Worm (Caenorhabditis elegans) whole organism, dauer: ENCODE data around the gene sra-8.

ENCODE experiments used
- unc-62 ChIP-seq: sonication (generic microtip); optimal IDR thresholded peaks from 2 replicates; lab custom pipeline; 2017; ENCODE audit warnings: missing biosample characterization, missing genetic modification reagents, missing genetic modification characterization

sra-8 gene

ce11 chrII:9532011-9532410 lies 5.5 kb upstream of the sra-8 start, which contains the start of gene sra-9:
TSS of gene sra-9 (plus strand) at chrII:9532311.
- no peak for TF ChIP-seq unc-62 (GFP tag; lab: Kevin White, UChicago)

- no peak for TF ChIP-seq unc-62 (GFP tag; lab: Kevin White, UChicago)
Observed at ce11 chrII:9540723-9541122, 3.2 kb downstream of the sra-8 start, which contains the start of gene sra-3. TSS of gene sra-3 (minus strand) at chrII:9540823.

ce11 chrII:9542785-9543184 lies 5.3 kb downstream of the sra-8 start, which contains the start of gene sra-4:
TSS of gene sra-4 (minus strand) at chrII:9542885.
- TF ChIP-seq unc-62 (GFP tag; lab: Kevin White, UChicago): no peak

- no peak for TF ChIP-seq unc-62 (GFP tag; lab: Kevin White, UChicago)
Observed at ce11 chrII:9544386-9544785, 6.9 kb downstream of the sra-8 start, which contains the start of gene sra-7. TSS of gene sra-7 (plus strand) at chrII:9544686.

ce11 chrII:9550718-9551117 lies 13.2 kb downstream of the sra-8 start, which contains the start of gene sra-6:
TSS of gene sra-6 (minus strand) at chrII:9550818.
- no peak for TF ChIP-seq unc-62 (GFP tag; lab: Kevin White, UChicago)

- no peak for TF ChIP-seq unc-62 (GFP tag; lab: Kevin White, UChicago)
Observed at ce11 chrII:9551536-9551935, 14.0 kb downstream of the sra-8 start, which contains the start of gene F35H8.12. TSS of gene F35H8.12 (plus strand) at chrII:9551836.

- TF ChIP-seq unc-62 (GFP tag; lab: Kevin White, UChicago): no peak
Observed at ce11 chrII:9553179-9553578, 15.7 kb downstream of the sra-8 start, which contains the start of gene F35H8.1. TSS of gene F35H8.1 (minus strand) at chrII:9553279.

ce11 chrII:9554925-9555553 lies 17.5 kb downstream of the sra-8 start, which contains the start of gene F35H8.2:
TSS of gene F35H8.2 (plus strand) at chrII:9555503.
- no peak for TF ChIP-seq unc-62 (GFP tag; lab: Kevin White, UChicago)

- TF ChIP-seq unc-62 (GFP tag; lab: Kevin White, UChicago): no peak
Observed at ce11 chrII:9556582-9556981, 19.1 kb downstream of the sra-8 start.

ce11 chrII:9557437-9558150 lies 20.1 kb downstream of the sra-8 start, which contains the start of gene zfp-2:
TSS of gene zfp-2 (plus strand) at chrII:9557650.
- TF ChIP-seq unc-62 (GFP tag; lab: Kevin White, UChicago): no peak

- TF ChIP-seq unc-62 (GFP tag; lab: Kevin White, UChicago): no peak
Observed at ce11 chrII:9558906-9559305, 21.4 kb downstream of the sra-8 start.

ce11 chrII:9559929-9560328 lies 22.4 kb downstream of the sra-8 start, which contains the start of gene F35H8.4:
TSS of gene F35H8.4 (minus strand) at chrII:9560029.
- TF ChIP-seq unc-62 (GFP tag; lab: Kevin White, UChicago): no peak

ce11 chrII:9560895-9561294 lies 23.4 kb downstream of the sra-8 start:
- no peak for TF ChIP-seq unc-62 (GFP tag; lab: Kevin White, UChicago)

- no peak for TF ChIP-seq unc-62 (GFP tag; lab: Kevin White, UChicago)
Observed at ce11 chrII:9566045-9566444, 28.5 kb downstream of the sra-8 start.

ce11 chrII:9573412-9573811 lies 35.9 kb downstream of the sra-8 start:
- no peak for TF ChIP-seq unc-62 (GFP tag; lab: Kevin White, UChicago)

- TF ChIP-seq unc-62 (GFP tag; lab: Kevin White, UChicago): no peak
Observed at ce11 chrII:9574406-9574805, 36.9 kb downstream of the sra-8 start.
